Worm (Caenorhabditis elegans) whole organism, L4 larva: ENCODE measurements around the gene F48F5.6.

Source experiments
- F26F4.8 ChIP-seq: fragments of 200-800 bp; sonication (Bioruptor generic); conservative IDR thresholded peaks from 2 replicates; pipeline ENCODE4 v1.3.6; 2022; ENCODE audit warnings: missing genetic modification characterization, missing compliant biosample characterization
- F37D6.2 ChIP-seq: sonication (generic microtip); optimal IDR thresholded peaks from 2 replicates; lab custom pipeline; 2016; ENCODE audit warnings: mild to moderate bottlenecking, missing genetic modification characterization, missing compliant biosample characterization
- T20F7.1 ChIP-seq: fragments of 200-800 bp; sonication (Bioruptor generic); optimal IDR thresholded peaks from 2 replicates; lab custom pipeline; 2018; ENCODE audit warnings: mild to moderate bottlenecking, missing genetic modification characterization, missing compliant biosample characterization
- Y48G9A.11 ChIP-seq: fragments of 200-800 bp; sonication (Bioruptor generic); IDR thresholded peaks from 2 replicates; pipeline ENCODE4 v1.3.6; 2022; ENCODE audit warnings: missing genetic modification reagents, missing genetic modification characterization, missing compliant biosample characterization
- ZK546.5 ChIP-seq, 2 experiments: sonication (generic microtip); optimal IDR thresholded peaks; 2 replicates each; lab custom pipeline; 2017; ENCODE audit warnings: missing biosample characterization in 2 of 2, missing genetic modification characterization in 2 of 2
- ceh-32 ChIP-seq: sonication (generic microtip); optimal IDR thresholded peaks from 2 replicates; lab custom pipeline; 2016; ENCODE audit warnings: mild to moderate bottlenecking, missing genetic modification characterization, missing compliant biosample characterization; ENCODE audit not compliant: poor library complexity
- ceh-62 ChIP-seq: sonication (generic microtip); optimal IDR thresholded peaks from 2 replicates; lab custom pipeline; 2017; ENCODE audit warnings: missing biosample characterization, missing genetic modification characterization
- ces-1 ChIP-seq: fragments of 150-350 bp; sonication (generic microtip); optimal IDR thresholded peaks from 4 replicates; lab custom pipeline; 2014; ENCODE audit warnings: missing biosample characterization, missing genetic modification reagents, missing genetic modification characterization
- ctbp-1 ChIP-seq: fragments of 200-800 bp; sonication (Bioruptor generic); IDR thresholded peaks from 2 replicates; pipeline ENCODE4 v1.3.6; 2022; ENCODE audit warnings: missing genetic modification reagents, missing genetic modification characterization, missing compliant biosample characterization
- daf-12 ChIP-seq: fragments of 150-350 bp; optimal IDR thresholded peaks from 2 replicates; lab custom pipeline; 2014; ENCODE audit warnings: missing biosample characterization, missing genetic modification reagents, missing genetic modification characterization
- daf-16 ChIP-seq, 3 experiments: sonication (generic microtip); optimal IDR thresholded peaks; 2 replicates each; lab custom pipeline; 2016 to 2017; ENCODE audit warnings: missing genetic modification characterization in 3 of 3, missing genetic modification reagents in 3 of 3, mild to moderate bottlenecking in 2 of 3, missing compliant biosample characterization in 2 of 3, missing biosample characterization in 1 of 3, moderate library complexity in 1 of 3
- daf-19 ChIP-seq: fragments of 200-800 bp; sonication (Bioruptor generic); conservative IDR thresholded peaks from 2 replicates; pipeline ENCODE4 v1.3.6; 2022; ENCODE audit warnings: missing genetic modification characterization, missing compliant biosample characterization
- dmd-6 ChIP-seq: fragments of 200-800 bp; sonication (Bioruptor generic); IDR thresholded peaks from 2 replicates; pipeline ENCODE4 v1.3.6; 2022; ENCODE audit warnings: missing genetic modification reagents, missing genetic modification characterization, missing compliant biosample characterization
- dmd-8 ChIP-seq: fragments of 200-800 bp; sonication (Bioruptor generic); IDR thresholded peaks from 2 replicates; pipeline ENCODE4 v1.3.6; 2022; ENCODE audit warnings: missing genetic modification characterization, missing compliant biosample characterization
- dmd-9 ChIP-seq: fragments of 200-800 bp; sonication (Bioruptor generic); IDR thresholded peaks from 2 replicates; pipeline ENCODE4 v1.3.6; 2022; ENCODE audit warnings: missing genetic modification reagents, missing genetic modification characterization, missing compliant biosample characterization
- dpl-1 ChIP-seq: fragments of 150-350 bp; optimal IDR thresholded peaks from 2 replicates; lab custom pipeline; 2014; ENCODE audit warnings: missing biosample characterization, missing genetic modification reagents, missing genetic modification characterization
- dve-1 ChIP-seq: sonication (generic microtip); optimal IDR thresholded peaks from 2 replicates; lab custom pipeline; 2017; ENCODE audit warnings: antibody characterized with exemption, mild to moderate bottlenecking, missing genetic modification characterization, missing compliant biosample characterization; ENCODE audit not compliant: insufficient read depth
- egl-27 ChIP-seq: sonication (generic microtip); optimal IDR thresholded peaks from 3 replicates; lab custom pipeline; 2017; ENCODE audit warnings: missing biosample characterization, missing genetic modification reagents, missing genetic modification characterization
- hif-1 ChIP-seq, 2 experiments: sonication (generic microtip); optimal IDR thresholded peaks; 2 replicates each; lab custom pipeline; 2016 to 2017; ENCODE audit warnings: missing compliant biosample characterization in 2 of 2, missing genetic modification characterization in 2 of 2, missing genetic modification reagents in 2 of 2, missing genotype in 2 of 2, mild to moderate bottlenecking in 1 of 2
- hlh-11 ChIP-seq: fragments of 200-800 bp; sonication (Bioruptor generic); optimal IDR thresholded peaks from 2 replicates; lab custom pipeline; 2018; ENCODE audit warnings: mild to moderate bottlenecking, missing genetic modification characterization, missing compliant biosample characterization
- hlh-30 ChIP-seq: sonication (generic microtip); optimal IDR thresholded peaks from 2 replicates; lab custom pipeline; 2017; ENCODE audit warnings: antibody characterized with exemption, mild to moderate bottlenecking, missing genetic modification characterization, missing compliant biosample characterization; ENCODE audit not compliant: insufficient read depth
- lim-7 ChIP-seq: fragments of 200-800 bp; sonication (Bioruptor generic); IDR thresholded peaks from 2 replicates; pipeline ENCODE4 v1.3.6; 2022; ENCODE audit warnings: missing genetic modification characterization, missing compliant biosample characterization
- madf-5 ChIP-seq, 2 experiments: fragments of 200-800 bp; sonication (Bioruptor generic); IDR thresholded peaks; 2 replicates each; pipeline ENCODE4 v1.3.6; 2022; ENCODE audit warnings: missing compliant biosample characterization in 2 of 2, missing genetic modification characterization in 2 of 2
- mdt-29 ChIP-seq: fragments of 200-800 bp; sonication (Bioruptor generic); IDR thresholded peaks from 2 replicates; pipeline ENCODE4 v1.3.6; 2022; ENCODE audit warnings: missing genetic modification reagents, missing genetic modification characterization, missing compliant biosample characterization
- mes-2 ChIP-seq: sonication (generic microtip); optimal IDR thresholded peaks from 2 replicates; lab custom pipeline; 2016; ENCODE audit warnings: missing genotype, mild to moderate bottlenecking, missing genetic modification characterization, missing compliant biosample characterization; ENCODE audit not compliant: poor library complexity, severe bottlenecking
- nhr-10 ChIP-seq: fragments of 150-350 bp; optimal IDR thresholded peaks from 2 replicates; lab custom pipeline; 2014; ENCODE audit warnings: missing biosample characterization, missing genetic modification characterization
- nhr-102 ChIP-seq: sonication (generic microtip); optimal IDR thresholded peaks from 2 replicates; lab custom pipeline; 2016; ENCODE audit warnings: mild to moderate bottlenecking, missing genetic modification characterization, moderate library complexity, missing compliant biosample characterization
- nhr-11 ChIP-seq: fragments of 150-350 bp; optimal IDR thresholded peaks from 2 replicates; lab custom pipeline; 2014; ENCODE audit warnings: missing biosample characterization, missing genetic modification characterization
- nhr-25 ChIP-seq: sonication (generic microtip); optimal IDR thresholded peaks from 2 replicates; lab custom pipeline; 2017; ENCODE audit warnings: missing genetic modification characterization, mild to moderate bottlenecking, missing compliant biosample characterization, antibody characterized with exemption, moderate library complexity, borderline replicate concordance; ENCODE audit not compliant: insufficient read depth
- nhr-28 ChIP-seq: fragments of 150-350 bp; optimal IDR thresholded peaks from 2 replicates; lab custom pipeline; 2014; ENCODE audit warnings: missing biosample characterization, missing genetic modification characterization
- nhr-42 ChIP-seq: fragments of 200-800 bp; sonication (Bioruptor generic); IDR thresholded peaks from 2 replicates; pipeline ENCODE4 v1.3.6; 2022; ENCODE audit warnings: missing genetic modification characterization, missing compliant biosample characterization
- nhr-48 ChIP-seq: sonication (generic microtip); optimal IDR thresholded peaks from 2 replicates; lab custom pipeline; 2016; ENCODE audit warnings: mild to moderate bottlenecking, missing genetic modification characterization, missing compliant biosample characterization
- nhr-6 ChIP-seq: fragments of 150-350 bp; optimal IDR thresholded peaks from 2 replicates; lab custom pipeline; 2014; ENCODE audit warnings: missing biosample characterization, missing genetic modification characterization
- nhr-77 ChIP-seq: fragments of 150-350 bp; optimal IDR thresholded peaks from 2 replicates; lab custom pipeline; 2014; ENCODE audit warnings: missing biosample characterization, missing genetic modification characterization
- pqm-1 ChIP-seq: sonication (generic microtip); optimal IDR thresholded peaks from 2 replicates; lab custom pipeline; 2017; ENCODE audit warnings: missing biosample characterization, missing genetic modification characterization
- rbr-2 ChIP-seq: sonication (generic microtip); optimal IDR thresholded peaks from 2 replicates; lab custom pipeline; 2016; ENCODE audit warnings: missing genotype, missing genetic modification characterization, missing compliant biosample characterization
- sdz-12 ChIP-seq: fragments of 200-800 bp; sonication (Bioruptor generic); optimal IDR thresholded peaks from 2 replicates; lab custom pipeline; 2018; ENCODE audit warnings: mild to moderate bottlenecking, missing genetic modification characterization, missing compliant biosample characterization
- set-16 ChIP-seq: fragments of 200-800 bp; sonication (Bioruptor generic); IDR thresholded peaks from 2 replicates; pipeline ENCODE4 v1.3.6; 2022; ENCODE audit warnings: missing genetic modification reagents, missing genetic modification characterization, missing compliant biosample characterization
- spr-1 ChIP-seq: sonication (generic microtip); optimal IDR thresholded peaks from 2 replicates; lab custom pipeline; 2016; ENCODE audit warnings: mild to moderate bottlenecking, missing genetic modification characterization, missing compliant biosample characterization
- tra-1 ChIP-seq: fragments of 200-800 bp; sonication (Bioruptor generic); IDR thresholded peaks from 2 replicates; pipeline ENCODE4 v1.3.6; 2022; ENCODE audit warnings: missing genetic modification reagents, missing genetic modification characterization, missing compliant biosample characterization
- unc-62 ChIP-seq, 3 experiments: fragments of 150-350 bp in 1 of 3; sonication (generic microtip); optimal IDR thresholded peaks in 2 of 3; peaks in 1 of 3; 1 replicate in 1 of 3; 2 replicates in 2 of 3; lab custom pipeline; 2014 to 2017; ENCODE audit warnings: missing biosample characterization in 3 of 3, missing genetic modification characterization in 3 of 3, missing genetic modification reagents in 3 of 3, missing genotype in 1 of 3
- ztf-7 ChIP-seq: fragments of 150-350 bp; optimal IDR thresholded peaks from 2 replicates; lab custom pipeline; 2014; ENCODE audit warnings: missing biosample characterization, missing genetic modification characterization

Gene F48F5.6

DNA sequence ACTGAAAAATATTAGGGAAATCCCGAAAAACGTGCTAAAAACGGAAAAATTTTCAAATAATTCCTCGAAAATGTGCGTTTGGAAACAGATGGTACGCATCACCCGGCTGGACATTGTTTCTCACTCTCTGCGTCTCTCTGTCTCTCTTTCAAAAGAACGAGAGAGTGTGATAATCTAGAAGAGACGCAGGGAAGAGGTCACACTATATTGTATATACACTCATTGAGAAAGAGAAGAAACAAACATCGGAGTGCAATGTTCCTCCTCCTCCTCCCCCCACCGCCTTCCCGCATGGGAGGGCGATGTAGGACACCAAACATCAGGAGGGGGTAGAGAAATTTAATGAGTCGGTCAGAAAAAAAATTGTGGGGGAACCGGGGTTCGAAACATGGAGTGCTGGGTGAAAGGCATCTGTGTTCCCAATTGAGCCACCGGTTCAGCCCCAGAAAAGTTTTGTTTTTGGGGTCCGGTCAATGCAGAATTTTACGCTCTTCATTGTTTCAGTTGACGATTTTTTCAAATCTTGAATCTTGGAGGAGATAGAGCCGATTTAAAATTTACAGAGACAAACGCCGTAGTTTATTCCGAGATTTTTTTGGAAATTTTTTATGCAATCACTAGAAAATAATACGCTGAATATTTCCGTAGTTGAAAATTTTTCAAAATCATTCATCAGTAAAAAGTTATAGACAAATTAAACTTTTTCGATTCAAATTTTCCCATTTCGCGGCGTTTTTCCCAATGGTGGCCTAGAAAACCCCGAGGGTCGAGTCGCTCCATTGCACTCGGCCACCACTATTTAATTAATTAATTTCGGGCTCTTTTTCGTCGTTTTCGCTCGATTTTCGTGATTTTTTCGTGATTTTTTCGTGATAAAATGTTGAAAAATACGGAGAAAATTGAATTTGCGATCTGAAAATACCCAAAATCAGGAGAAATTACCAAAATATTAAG is 28.5 kb downstream of the F48F5.6 start (continued):
- TF ChIP-seq lim-7 (GFP tag; lab: Robert Waterston, UW) = no peak
- no peak for TF ChIP-seq T20F7.1 (GFP tag; lab: Kevin White, UChicago)
- TF ChIP-seq daf-19 (GFP tag; lab: Robert Waterston, UW) = no peak
- peak; percentile 95 for TF ChIP-seq mes-2 (tag; lab: Kevin White, UChicago)
- no peak; the same call in 1 of the 2 replicates for TF ChIP-seq tra-1
- no peak for TF ChIP-seq spr-1 (tag; lab: Kevin White, UChicago)
- TF ChIP-seq rbr-2 (tag; lab: Kevin White, UChicago) = peak; percentile 0
- TF ChIP-seq nhr-77 (tag; lab: Kevin White, UChicago) = no peak
- peak; percentile 90 for TF ChIP-seq dpl-1 (GFP tag; lab: Kevin White, UChicago)
- no peak for TF ChIP-seq F37D6.2
- 0 out of 2 replicates have a peak, but pooled peaks have one; percentile 18 for TF ChIP-seq set-16 (GFP tag; lab: Robert Waterston, UW)
- TF ChIP-seq ctbp-1 (GFP tag; lab: Robert Waterston, UW) = no peak
- no peak for TF ChIP-seq ces-1 (GFP tag; lab: Kevin White, UChicago)
- no peak for TF ChIP-seq nhr-42 (GFP tag; lab: Robert Waterston, UW)
- TF ChIP-seq nhr-10 (tag; lab: Kevin White, UChicago) = no peak

DNA sequence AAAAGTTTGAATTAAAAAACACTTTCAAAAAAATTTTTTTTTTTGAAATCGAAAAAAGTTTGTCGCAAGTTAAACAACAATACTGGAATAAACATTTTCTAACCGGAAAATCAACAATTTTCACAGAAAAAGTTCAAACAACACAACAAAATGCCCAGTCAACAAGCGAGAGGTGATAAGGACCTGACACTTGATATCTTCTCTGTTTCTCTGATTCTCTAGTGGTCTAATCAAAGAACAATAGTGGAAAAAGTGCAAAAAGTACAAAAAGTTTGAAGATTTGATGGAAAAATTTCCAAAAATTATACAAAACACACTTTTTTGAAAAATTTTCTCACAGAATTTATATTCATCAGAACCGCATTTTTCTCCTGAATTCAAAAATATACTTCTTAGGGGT is 29.6 kb downstream of the F48F5.6 start:
- peak in 1 of 2 experiments; percentile 74 for TF ChIP-seq daf-16 (GFP tag; optimal IDR thresholded peaks at IDR 0.05; lab: Kevin White, UChicago)
- peak; percentile 99 for TF ChIP-seq daf-16 (tag; optimal IDR thresholded peaks at IDR 0.05; lab: Kevin White, UChicago)
- TF ChIP-seq hlh-30 = peak; percentile 30
- no peak for TF ChIP-seq dmd-9
- no peak for TF ChIP-seq nhr-48 (tag; lab: Kevin White, UChicago)
- peak in 1 of 2 experiments; percentile 57 for TF ChIP-seq unc-62 (GFP tag; optimal IDR thresholded peaks at IDR 0.05 in 1 of 2; lab: Kevin White, UChicago)
- no peak for TF ChIP-seq unc-62 (tag; optimal IDR thresholded peaks at IDR 0.05; lab: Kevin White, UChicago)
- peak; percentile 53 for TF ChIP-seq nhr-28 (tag; lab: Kevin White, UChicago)
- TF ChIP-seq pqm-1 (tag; lab: Kevin White, UChicago) = no peak
- TF ChIP-seq dmd-6 = peak; percentile 53; the same call in 1 of the 2 replicates
- TF ChIP-seq hlh-11 (tag; lab: Kevin White, UChicago) = peak; percentile 52
- peak; percentile 36 for TF ChIP-seq dve-1 (tag; lab: Kevin White, UChicago)

DNA sequence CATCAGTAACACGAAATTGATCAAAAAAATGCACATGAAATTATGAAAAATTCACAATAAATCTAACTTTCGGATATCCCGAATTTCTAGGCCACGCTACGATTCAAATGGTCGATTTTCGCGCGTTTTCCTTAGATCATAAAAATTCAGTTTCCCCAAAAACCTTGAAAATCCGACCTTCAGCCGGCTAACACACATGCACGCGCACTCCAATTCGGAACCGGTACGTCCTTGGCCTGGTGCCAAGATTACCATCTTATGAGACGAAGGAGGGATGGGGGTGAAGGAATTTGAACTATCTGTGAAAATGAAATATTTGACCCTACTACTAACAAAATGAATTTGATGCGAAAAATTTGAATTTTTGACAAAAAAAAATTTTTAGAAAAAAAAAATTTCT is 30.2 kb downstream of the F48F5.6 start:
- TF ChIP-seq dmd-8 (GFP tag; lab: Robert Waterston, UW) (no peak), nhr-25 (peak; percentile 89)

DNA sequence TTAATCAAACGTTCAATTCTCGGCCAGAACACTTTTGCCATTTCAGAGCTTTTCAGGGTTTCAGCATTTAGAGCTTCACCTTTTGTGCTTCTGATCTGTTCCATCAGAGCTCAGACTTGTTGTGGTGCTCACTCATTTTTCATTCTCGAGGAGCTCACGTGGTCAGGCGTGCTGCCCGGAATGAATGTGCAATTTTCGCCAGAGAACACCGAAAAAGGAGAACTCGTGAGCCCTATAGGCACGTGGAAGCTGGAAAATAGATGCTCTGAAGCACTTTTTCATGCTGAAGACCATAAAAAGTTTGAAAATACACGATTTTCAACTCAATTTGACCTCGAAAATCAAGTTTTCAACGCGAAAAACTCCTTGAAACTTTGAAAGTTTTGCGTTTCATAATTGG is 33.3 kb downstream of the F48F5.6 start:
- no peak for TF ChIP-seq ceh-62
- peak in 1 of 2 experiments; percentile 17 for TF ChIP-seq hif-1 (tag; optimal IDR thresholded peaks at IDR 0.05; lab: Kevin White, UChicago)
- TF ChIP-seq madf-5 (GFP tag; IDR thresholded peaks at IDR 0.05; lab: Robert Waterston, UW) = no peak
- no peak for TF ChIP-seq sdz-12 (GFP tag; lab: Kevin White, UChicago)
- TF ChIP-seq nhr-42 (GFP tag; lab: Robert Waterston, UW) = no peak
- no peak for TF ChIP-seq daf-12 (tag; lab: Kevin White, UChicago)
- TF ChIP-seq ZK546.5 (tag; optimal IDR thresholded peaks at IDR 0.05; lab: Kevin White, UChicago) = no peak
- TF ChIP-seq daf-16 (GFP tag; optimal IDR thresholded peaks at IDR 0.05; lab: Kevin White, UChicago) = no peak
- peak; percentile 16 for TF ChIP-seq daf-16 (tag; optimal IDR thresholded peaks at IDR 0.05; lab: Kevin White, UChicago)
- TF ChIP-seq nhr-11 (tag; lab: Kevin White, UChicago) = no peak
- TF ChIP-seq F26F4.8 = no peak
- no peak for TF ChIP-seq mdt-29 (GFP tag; lab: Robert Waterston, UW)
- TF ChIP-seq nhr-48 (tag; lab: Kevin White, UChicago) = no peak
- TF ChIP-seq ztf-7 (tag; lab: Kevin White, UChicago) = no peak
- no peak for TF ChIP-seq nhr-102 (tag; lab: Kevin White, UChicago)
- TF ChIP-seq ceh-32 = no peak
- TF ChIP-seq egl-27 (tag; lab: Kevin White, UChicago) = no peak
- TF ChIP-seq nhr-6 (tag; lab: Kevin White, UChicago) = no peak
- TF ChIP-seq hlh-30 = peak; percentile 94
- TF ChIP-seq Y48G9A.11 = no peak
- no peak for TF ChIP-seq pqm-1 (tag; lab: Kevin White, UChicago)
